Worm (Caenorhabditis elegans) whole organism, late embryonic: ENCODE data around the gene pals-25.

ENCODE experiments used
- ama-1 ChIP-seq: fragments of 150-350 bp; optimal IDR thresholded peaks from 2 replicates; lab custom pipeline; 2014
- che-1 ChIP-seq: sonication (generic microtip); optimal IDR thresholded peaks from 2 replicates; lab custom pipeline; 2016; ENCODE audit warnings: mild to moderate bottlenecking, missing genetic modification characterization, missing compliant biosample characterization
- dve-1 ChIP-seq: sonication (generic microtip); optimal IDR thresholded peaks from 2 replicates; lab custom pipeline; 2017; ENCODE audit warnings: antibody characterized with exemption, mild to moderate bottlenecking, missing genetic modification characterization, missing compliant biosample characterization
- lin-11 ChIP-seq: fragments of 200-800 bp; sonication (Bioruptor generic); optimal IDR thresholded peaks from 2 replicates; lab custom pipeline; 2018; ENCODE audit warnings: mild to moderate bottlenecking, missing genetic modification characterization, missing compliant biosample characterization
- pax-1 ChIP-seq: fragments of 150-350 bp; optimal IDR thresholded peaks from 2 replicates; lab custom pipeline; 2014; ENCODE audit warnings: missing biosample characterization, missing genetic modification characterization
- pha-2 ChIP-seq: sonication (generic microtip); optimal IDR thresholded peaks from 2 replicates; lab custom pipeline; 2017; ENCODE audit warnings: mild to moderate bottlenecking, missing genetic modification characterization, missing compliant biosample characterization
- pqm-1 ChIP-seq: sonication (generic microtip); optimal IDR thresholded peaks from 2 replicates; lab custom pipeline; 2016; ENCODE audit warnings: missing genetic modification characterization, missing compliant biosample characterization
- tbx-7 ChIP-seq: sonication (generic microtip); optimal IDR thresholded peaks from 2 replicates; lab custom pipeline; 2016; ENCODE audit warnings: missing genotype, missing genetic modification characterization, missing compliant biosample characterization

ce11 chrIII:147570-148076, 13.3 kb downstream of the pals-25 start, which contains the start of gene sqst-5:
- TF ChIP-seq ama-1 (no peak), tbx-7 (no peak), pax-1 (no peak), pqm-1 (tag; lab: Kevin White, UChicago) (no peak), che-1 (tag; lab: Kevin White, UChicago) (no peak), lin-11 (no peak), dve-1 (tag; lab: Kevin White, UChicago) (no peak), pha-2 (tag; lab: Kevin White, UChicago) (no peak)
